Worm (Caenorhabditis elegans): ENCODE data around the gene cnc-1.

ce11 chrV:1411459-1411858 is 32.6 kb downstream of the cnc-1 start, which contains the start of gene snt-5:
- TF ChIP-seq jun-1 (tag; optimal IDR thresholded peaks at IDR 0.05) (no peak), ceh-63 (GFP tag; optimal IDR thresholded peaks at IDR 0.05) (no peak), elt-2 (tag; optimal IDR thresholded peaks at IDR 0.05) (no peak), zag-1 (tag; optimal IDR thresholded peaks at IDR 0.05) (no peak), sox-4 (tag; optimal IDR thresholded peaks at IDR 0.05) (no peak), egl-13 (tag; optimal IDR thresholded peaks at IDR 0.05) (no peak), ceh-82 (tag; optimal IDR thresholded peaks at IDR 0.05) (no peak), nhr-77 (tag; optimal IDR thresholded peaks at IDR 0.05) (no peak), pqm-1 (tag; optimal IDR thresholded peaks at IDR 0.05) (no peak), nhr-76 (tag; optimal IDR thresholded peaks at IDR 0.05) (no peak), unc-86 (tag; optimal IDR thresholded peaks at IDR 0.05) (no peak)

Measured in whole organism, L1 larva.